Worm (Caenorhabditis elegans): ENCODE measurements around the gene sdz-5.
"Not testable (repeated sequence)": the region's sequence is repeated elsewhere in the genome, so short reads cannot be mapped to it uniquely, and the experiment has no call there.

Gene sdz-5

DNA sequence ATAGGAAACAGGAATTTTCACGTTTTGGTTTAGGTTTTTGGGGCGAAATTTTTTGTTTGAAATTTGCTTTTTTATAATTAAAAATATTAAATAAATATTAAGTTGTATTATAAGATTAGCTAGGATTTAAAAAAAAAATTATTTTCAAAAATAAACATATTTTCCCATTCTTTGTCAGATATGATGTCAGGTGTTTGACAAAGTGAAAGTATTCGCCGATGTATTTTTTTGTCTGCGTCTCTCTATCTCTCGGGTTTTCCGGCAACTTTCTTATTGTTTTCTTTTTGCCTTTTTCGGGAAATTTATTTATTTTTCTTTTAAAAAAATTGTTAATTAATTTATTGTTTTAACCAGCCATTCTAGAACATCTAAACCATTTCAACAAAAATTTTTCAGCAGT lies 21.9 kb downstream of the sdz-5 start:
- TF ChIP-seq egl-18 (GFP tag; IDR thresholded peaks at IDR 0.05) (no peak), lir-1 (GFP tag; conservative IDR thresholded peaks at IDR 0.05) (no peak), C06A6.2 (GFP tag; conservative IDR thresholded peaks at IDR 0.05) (no peak), Y56A3A.18 (GFP tag; IDR thresholded peaks at IDR 0.05) (no peak), nfyb-1 (GFP tag; IDR thresholded peaks at IDR 0.05) (no peak), F10E7.11 (tag; optimal IDR thresholded peaks at IDR 0.05) (no peak), Y79H2A.3 (GFP tag; conservative IDR thresholded peaks at IDR 0.05) (no peak), K11D2.4 (GFP tag; IDR thresholded peaks at IDR 0.05) (no peak)

DNA sequence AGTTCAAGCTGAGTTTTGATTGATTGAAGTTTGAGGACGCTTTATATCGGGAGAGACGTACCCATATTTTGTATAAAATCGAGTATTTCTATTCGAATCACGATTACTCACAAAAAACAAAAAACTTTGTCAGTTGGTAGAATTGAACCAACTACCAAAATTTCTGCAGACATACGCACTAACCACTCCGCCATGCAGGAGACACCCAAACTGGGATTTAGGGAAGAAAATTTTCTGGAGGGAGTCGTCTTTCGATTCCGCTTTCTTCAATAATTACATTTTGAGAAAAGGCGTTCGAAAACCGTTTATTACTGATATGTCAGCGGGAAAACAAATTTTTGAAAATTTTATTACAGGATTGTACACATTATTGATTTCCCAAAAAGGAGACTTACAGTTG lies 22.8 kb downstream of the sdz-5 start:
- TF ChIP-seq snpc-4 (GFP tag; optimal IDR thresholded peaks at IDR 0.05), result not testable (repeated sequence)
- peak in 2 of 4 experiments; percentile 39 to 66 for TF ChIP-seq snpc-4 (tag; optimal IDR thresholded peaks at IDR 0.05)
- peak; percentile 31; the same call in 1 of the 2 replicates for TF ChIP-seq hmg-1.2 (GFP tag; IDR thresholded peaks at IDR 0.05)
- peak; percentile 61; the same call in 1 of the 2 replicates for TF ChIP-seq madf-6 (GFP tag; IDR thresholded peaks at IDR 0.05)
- TF ChIP-seq rcor-1 (GFP tag; IDR thresholded peaks at IDR 0.05), result peak; percentile 37; the same call in 1 of the 2 replicates
- peak; percentile 26 for TF ChIP-seq rpc-1 (optimal IDR thresholded peaks at IDR 0.05)
- peak; percentile 52 for TF ChIP-seq rpc-1 (tag; optimal IDR thresholded peaks at IDR 0.05)
- 0 out of 2 replicates have a peak, but pooled peaks have one; percentile 31 for TF ChIP-seq dox-1 (GFP tag; IDR thresholded peaks at IDR 0.05)
- peak; percentile 84 for TF ChIP-seq tbp1 (GFP tag; optimal IDR thresholded peaks at IDR 0.05)
- TF ChIP-seq B0261.1 (tag; optimal IDR thresholded peaks at IDR 0.05), result peak; percentile 66

DNA sequence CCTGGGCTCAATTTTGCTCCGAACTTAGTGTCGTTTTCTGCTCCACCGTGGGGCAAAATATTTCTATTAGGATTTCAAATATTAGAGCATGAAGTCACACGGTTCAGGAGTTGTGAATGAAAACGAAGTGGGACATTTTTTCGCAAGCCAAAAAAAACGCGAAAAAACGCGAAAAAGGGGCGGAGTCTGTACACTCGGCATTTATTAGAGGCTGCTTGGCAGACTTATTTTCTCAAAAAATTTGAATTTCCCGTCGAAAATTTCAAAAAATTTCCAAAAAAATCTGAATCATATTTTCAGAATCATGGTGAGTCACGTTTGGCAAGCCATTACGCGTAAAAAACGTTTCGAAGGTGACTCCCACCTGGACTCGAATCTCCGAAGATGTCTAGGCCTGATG lies 24.0 kb downstream of the sdz-5 start, which contains the start of gene B0454.6:
TSS of gene B0454.6 (plus strand) at position 301 of the 400 bp plus-strand sequence.
- TF ChIP-seq xnd-1, atf-7, rec-8 (tag; optimal IDR thresholded peaks at IDR 0.05): not testable (repeated sequence)

DNA sequence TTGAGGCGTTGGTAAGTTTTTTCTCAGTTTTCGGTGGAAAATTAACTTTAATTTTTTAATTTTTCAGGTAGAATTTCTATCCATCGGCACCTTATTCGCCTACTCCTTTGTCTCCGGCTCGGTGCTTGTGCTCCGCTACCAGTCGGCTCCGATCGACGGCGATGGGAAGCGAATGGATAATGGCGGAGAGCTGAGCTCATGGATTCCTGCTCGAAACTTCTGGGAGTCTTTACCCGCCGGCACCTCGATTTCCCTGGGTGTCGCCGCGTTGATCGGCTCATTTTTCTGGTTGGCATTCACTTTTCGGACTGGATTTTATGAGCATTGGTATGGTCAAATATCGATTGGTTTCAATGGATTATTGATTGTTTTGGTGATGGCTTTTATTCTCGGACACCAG lies 26.4 kb downstream of the sdz-5 start:
- TF ChIP-seq zfh-2 (GFP tag; conservative IDR thresholded peaks at IDR 0.05) (peak; percentile 68), dox-1 (GFP tag; IDR thresholded peaks at IDR 0.05) (no peak)

DNA sequence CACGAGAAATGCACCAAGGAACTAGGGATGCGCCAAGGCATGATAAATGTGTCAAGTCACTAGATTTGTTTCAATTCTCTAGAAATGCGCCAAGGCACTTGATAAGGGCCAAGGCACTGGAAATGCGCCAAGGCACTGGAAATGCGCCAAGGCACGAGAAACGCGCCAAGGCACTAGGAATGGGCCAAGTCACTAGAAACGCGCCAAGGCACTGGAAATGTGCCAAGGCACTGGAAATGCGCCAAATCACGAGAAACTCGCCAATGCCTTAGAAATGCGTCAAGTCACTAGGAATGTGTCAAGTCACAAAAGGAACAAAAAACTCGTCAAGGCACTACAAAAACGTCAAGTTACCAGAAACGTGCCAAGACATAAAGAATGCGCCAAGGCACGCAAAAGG lies 27.8 kb downstream of the sdz-5 start:
- TF ChIP-seq nfya-2 (GFP tag; IDR thresholded peaks at IDR 0.05) (no peak), snpc-3.4 (tag; optimal IDR thresholded peaks at IDR 0.05) (no peak), nfya-1 (tag; optimal IDR thresholded peaks at IDR 0.05; ENCODE audit: borderline replicate concordance, insufficient read depth) (no peak), tbx-9 (tag; optimal IDR thresholded peaks at IDR 0.05; ENCODE audit: borderline replicate concordance) (no peak), aptf-2 (GFP tag; conservative IDR thresholded peaks at IDR 0.05) (no peak), mes-4 (tag; optimal IDR thresholded peaks at IDR 0.05) (no peak), him-1 (tag; optimal IDR thresholded peaks at IDR 0.05) (no peak), T07F8.4 (tag; optimal IDR thresholded peaks at IDR 0.05) (no peak), madf-6 (GFP tag; IDR thresholded peaks at IDR 0.05) (no peak), Y95B8A.8 (GFP tag; IDR thresholded peaks at IDR 0.05) (0 out of 2 replicates have a peak, but pooled peaks have one; percentile 14), sptf-2 (GFP tag; optimal IDR thresholded peaks at IDR 0.05) (no peak), F22D6.2 (tag; optimal IDR thresholded peaks at IDR 0.05) (no peak), attf-3 (GFP tag; conservative IDR thresholded peaks at IDR 0.05) (no peak), egrh-3 (GFP tag; IDR thresholded peaks at IDR 0.05) (no peak), unc-62 (GFP tag; optimal IDR thresholded peaks at IDR 0.05) (no peak), lin-40 (tag; optimal IDR thresholded peaks at IDR 0.05) (peak; percentile 30), pha-4 (tag; optimal IDR thresholded peaks at IDR 0.05) (no peak), cebp-2 (GFP tag; IDR thresholded peaks at IDR 0.05) (no peak), F37B4.10 (GFP tag; IDR thresholded peaks at IDR 0.05) (no peak), pbrm-1 (GFP tag; IDR thresholded peaks at IDR 0.05) (no peak), ceh-27 (GFP tag; optimal IDR thresholded peaks at IDR 0.05) (no peak), bed-2 (GFP tag; IDR thresholded peaks at IDR 0.05) (no peak), mxl-1 (tag; optimal IDR thresholded peaks at IDR 0.05) (no peak)
